Worm (Caenorhabditis elegans) whole organism, L3 larva: ENCODE measurements around the gene abu-11.

Experiments
- ZK546.5 ChIP-seq: sonication (generic microtip); optimal IDR thresholded peaks from 2 replicates; lab custom pipeline; 2017; ENCODE audit warnings: missing biosample characterization, missing genetic modification characterization
- aly-2 ChIP-seq: fragments of 150-350 bp; optimal IDR thresholded peaks from 2 replicates; lab custom pipeline; 2014; ENCODE audit warnings: missing biosample characterization, missing genetic modification characterization
- ama-1 ChIP-seq: fragments of 150-350 bp; optimal IDR thresholded peaks from 2 replicates; lab custom pipeline; 2018
- ceh-16 ChIP-seq: sonication (generic microtip); optimal IDR thresholded peaks from 2 replicates; lab custom pipeline; 2017; ENCODE audit warnings: missing biosample characterization, missing genetic modification characterization
- ceh-28 ChIP-seq: fragments of 150-350 bp; optimal IDR thresholded peaks from 2 replicates; lab custom pipeline; 2014; ENCODE audit warnings: missing biosample characterization, missing genetic modification reagents, missing genetic modification characterization
- ceh-82 ChIP-seq: fragments of 150-350 bp; optimal IDR thresholded peaks from 2 replicates; lab custom pipeline; 2014; ENCODE audit warnings: missing biosample characterization, missing genetic modification characterization
- ceh-9 ChIP-seq: sonication (generic microtip); optimal IDR thresholded peaks from 2 replicates; lab custom pipeline; 2018; ENCODE audit warnings: missing biosample characterization, missing genetic modification characterization
- daf-12 ChIP-seq: fragments of 150-350 bp; optimal IDR thresholded peaks from 2 replicates; lab custom pipeline; 2014; ENCODE audit warnings: missing biosample characterization, missing genetic modification reagents, missing genetic modification characterization
- egl-27 ChIP-seq: sonication (generic microtip); optimal IDR thresholded peaks from 4 replicates; lab custom pipeline; 2017; ENCODE audit warnings: missing biosample characterization, missing genetic modification reagents, missing genetic modification characterization
- egl-5 ChIP-seq: fragments of 150-350 bp; optimal IDR thresholded peaks from 2 replicates; lab custom pipeline; 2017; ENCODE audit warnings: missing biosample characterization, missing genetic modification reagents, missing genetic modification characterization, inconsistent platforms
- elt-1 ChIP-seq: fragments of 150-350 bp; optimal IDR thresholded peaks from 2 replicates; lab custom pipeline; 2014; ENCODE audit warnings: missing biosample characterization, missing genetic modification characterization
- elt-3 ChIP-seq, 3 experiments: fragments of 150-350 bp in 1 of 3; sonication (generic microtip) in 2 of 3; optimal IDR thresholded peaks; 2 replicates in 2 of 3; 4 replicates in 1 of 3; lab custom pipeline; 2014 to 2017; ENCODE audit warnings: missing biosample characterization in 3 of 3, missing genetic modification characterization in 3 of 3
- eor-1 ChIP-seq, 2 experiments: fragments of 150-350 bp; optimal IDR thresholded peaks; 2 replicates each; lab custom pipeline; 2014 to 2018; ENCODE audit warnings: missing biosample characterization in 2 of 2, missing genetic modification characterization in 2 of 2
- fkh-10 ChIP-seq: sonication (generic microtip); optimal IDR thresholded peaks from 2 replicates; lab custom pipeline; 2017; ENCODE audit warnings: missing biosample characterization, missing genetic modification reagents, missing genetic modification characterization
- fkh-2 ChIP-seq: fragments of 150-350 bp; optimal IDR thresholded peaks from 2 replicates; lab custom pipeline; 2014; ENCODE audit warnings: missing biosample characterization, missing genetic modification reagents, missing genetic modification characterization
- fos-1 ChIP-seq: fragments of 150-350 bp; optimal IDR thresholded peaks from 2 replicates; lab custom pipeline; 2014; ENCODE audit warnings: missing biosample characterization, missing genetic modification characterization
- hmg-11 ChIP-seq: sonication (generic microtip); optimal IDR thresholded peaks from 2 replicates; lab custom pipeline; 2016; ENCODE audit warnings: missing genetic modification characterization, missing compliant biosample characterization
- lin-15B ChIP-seq: fragments of 150-350 bp; optimal IDR thresholded peaks from 2 replicates; lab custom pipeline; 2014; ENCODE audit warnings: missing biosample characterization, missing genetic modification characterization
- lin-39 ChIP-seq: fragments of 150-350 bp; optimal IDR thresholded peaks from 2 replicates; lab custom pipeline; 2018; ENCODE audit warnings: missing biosample characterization, missing genetic modification reagents, missing genetic modification characterization
- lsy-12 ChIP-seq: sonication (generic microtip); optimal IDR thresholded peaks from 2 replicates; lab custom pipeline; 2016; ENCODE audit warnings: mild to moderate bottlenecking, missing genetic modification characterization, missing compliant biosample characterization
- mdl-1 ChIP-seq: fragments of 150-350 bp; optimal IDR thresholded peaks from 2 replicates; lab custom pipeline; 2014; ENCODE audit warnings: missing biosample characterization, missing genetic modification characterization
- mml-1 ChIP-seq: fragments of 150-350 bp; sonication (generic microtip); optimal IDR thresholded peaks from 3 replicates; lab custom pipeline; 2014; ENCODE audit warnings: missing biosample characterization, missing genetic modification characterization
- nfya-1 ChIP-seq: sonication (generic microtip); optimal IDR thresholded peaks from 2 replicates; lab custom pipeline; 2017; ENCODE audit warnings: missing genetic modification characterization, mild to moderate bottlenecking, missing compliant biosample characterization, antibody characterized with exemption, moderate library complexity; ENCODE audit not compliant: insufficient read depth
- nhr-11 ChIP-seq: fragments of 150-350 bp; optimal IDR thresholded peaks from 2 replicates; lab custom pipeline; 2014; ENCODE audit warnings: missing biosample characterization, missing genetic modification characterization
- nhr-12 ChIP-seq: fragments of 150-350 bp; optimal IDR thresholded peaks from 2 replicates; lab custom pipeline; 2014; ENCODE audit warnings: missing biosample characterization, missing genetic modification characterization
- nhr-23 ChIP-seq: fragments of 150-350 bp; optimal IDR thresholded peaks from 2 replicates; lab custom pipeline; 2014; ENCODE audit warnings: missing biosample characterization, missing genetic modification reagents, missing genetic modification characterization
- nhr-237 ChIP-seq: fragments of 150-350 bp; optimal IDR thresholded peaks from 2 replicates; lab custom pipeline; 2014; ENCODE audit warnings: missing biosample characterization, missing genetic modification characterization
- nhr-25 ChIP-seq: sonication (generic microtip); optimal IDR thresholded peaks from 2 replicates; lab custom pipeline; 2017; ENCODE audit warnings: missing biosample characterization, missing genetic modification characterization
- nhr-28 ChIP-seq: fragments of 150-350 bp; optimal IDR thresholded peaks from 2 replicates; lab custom pipeline; 2014; ENCODE audit warnings: missing biosample characterization, missing genetic modification characterization
- nhr-43 ChIP-seq: sonication (generic microtip); optimal IDR thresholded peaks from 2 replicates; lab custom pipeline; 2016; ENCODE audit warnings: mild to moderate bottlenecking, missing genetic modification characterization, missing compliant biosample characterization; ENCODE audit not compliant: poor library complexity, severe bottlenecking
- nhr-67 ChIP-seq: fragments of 150-350 bp; optimal IDR thresholded peaks from 2 replicates; lab custom pipeline; 2014; ENCODE audit warnings: missing biosample characterization, missing genetic modification characterization
- nhr-76 ChIP-seq: fragments of 150-350 bp; sonication (generic microtip); optimal IDR thresholded peaks from 5 replicates; lab custom pipeline; 2014; ENCODE audit warnings: missing biosample characterization, missing genetic modification characterization
- nhr-77 ChIP-seq: fragments of 150-350 bp; optimal IDR thresholded peaks from 2 replicates; lab custom pipeline; 2014; ENCODE audit warnings: missing biosample characterization, missing genetic modification characterization
- pha-4 ChIP-seq: fragments of 150-350 bp; optimal IDR thresholded peaks from 2 replicates; lab custom pipeline; 2014; ENCODE audit warnings: missing biosample characterization, missing genetic modification reagents, missing genetic modification characterization
- pqm-1 ChIP-seq: fragments of 150-350 bp; optimal IDR thresholded peaks from 2 replicates; lab custom pipeline; 2017; ENCODE audit warnings: missing biosample characterization, missing genetic modification characterization, inconsistent platforms
- skn-1 ChIP-seq: fragments of 150-350 bp; optimal IDR thresholded peaks from 2 replicates; lab custom pipeline; 2014; ENCODE audit warnings: missing biosample characterization, missing genetic modification characterization
- snpc-4 ChIP-seq: fragments of 150-350 bp; optimal IDR thresholded peaks from 2 replicates; lab custom pipeline; 2014; ENCODE audit warnings: missing biosample characterization, missing genetic modification characterization
- tbx-2 ChIP-seq: sonication (generic microtip); optimal IDR thresholded peaks from 2 replicates; lab custom pipeline; 2016; ENCODE audit warnings: mild to moderate bottlenecking, missing genetic modification characterization, missing compliant biosample characterization
- unc-62 ChIP-seq: fragments of 150-350 bp; sonication (generic microtip); optimal IDR thresholded peaks from 4 replicates; lab custom pipeline; 2014; ENCODE audit warnings: missing biosample characterization, missing genetic modification reagents, missing genetic modification characterization
- ztf-11 ChIP-seq: fragments of 150-350 bp; optimal IDR thresholded peaks from 2 replicates; lab custom pipeline; 2014; ENCODE audit warnings: missing biosample characterization, missing genetic modification characterization
- ztf-4 ChIP-seq: fragments of 150-350 bp; optimal IDR thresholded peaks from 2 replicates; lab custom pipeline; 2014; ENCODE audit warnings: missing biosample characterization, missing genetic modification characterization

Gene abu-11

DNA sequence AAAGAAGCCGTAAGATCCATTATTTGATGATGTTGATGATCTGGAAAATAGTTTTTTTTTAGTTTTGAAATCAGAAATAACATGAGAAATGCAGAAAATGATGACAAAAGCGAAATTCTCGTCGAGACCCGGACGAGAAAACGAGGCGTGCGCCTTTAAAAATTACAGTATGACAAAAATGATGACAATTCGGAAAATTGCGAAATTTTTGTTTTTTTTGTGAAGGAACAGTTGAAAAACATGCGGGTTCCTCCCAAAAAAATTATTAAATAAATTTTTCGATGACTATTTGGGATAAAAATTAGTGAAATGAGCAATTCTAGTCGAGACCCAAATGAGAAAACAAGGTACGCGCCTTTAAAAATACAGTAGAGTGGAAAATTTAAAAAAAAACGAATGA, 26.2 kb upstream of the abu-11 start, which contains the start of gene ubxn-3:
TSS of gene ubxn-3 (minus strand) at position 66 of the 400 bp plus-strand sequence.
- TF ChIP-seq tbx-2 (tag; lab: Kevin White, UChicago), result no peak
- TF ChIP-seq elt-1 (tag; lab: Kevin White, UChicago), result no peak
- TF ChIP-seq ztf-11 (tag; lab: Kevin White, UChicago), result no peak
- no peak for TF ChIP-seq lin-15B (tag; lab: Kevin White, UChicago)
- TF ChIP-seq nhr-23 (tag; lab: Kevin White, UChicago), result no peak
- no peak for TF ChIP-seq nhr-76
- TF ChIP-seq ceh-28, result no peak
- no peak for TF ChIP-seq nhr-11 (tag; lab: Kevin White, UChicago)
- TF ChIP-seq fos-1 (tag; lab: Kevin White, UChicago), result no peak
- TF ChIP-seq aly-2 (tag; lab: Kevin White, UChicago), result no peak
- TF ChIP-seq daf-12 (tag; lab: Kevin White, UChicago), result no peak
- TF ChIP-seq lsy-12 (tag; lab: Kevin White, UChicago), result no peak
- no peak for TF ChIP-seq egl-5 (tag; lab: Kevin White, UChicago)
- TF ChIP-seq nhr-12, result no peak
- no peak for TF ChIP-seq egl-27 (tag; lab: Kevin White, UChicago)
- TF ChIP-seq nhr-237, result no peak
- TF ChIP-seq pqm-1 (tag; lab: Kevin White, UChicago), result no peak

DNA sequence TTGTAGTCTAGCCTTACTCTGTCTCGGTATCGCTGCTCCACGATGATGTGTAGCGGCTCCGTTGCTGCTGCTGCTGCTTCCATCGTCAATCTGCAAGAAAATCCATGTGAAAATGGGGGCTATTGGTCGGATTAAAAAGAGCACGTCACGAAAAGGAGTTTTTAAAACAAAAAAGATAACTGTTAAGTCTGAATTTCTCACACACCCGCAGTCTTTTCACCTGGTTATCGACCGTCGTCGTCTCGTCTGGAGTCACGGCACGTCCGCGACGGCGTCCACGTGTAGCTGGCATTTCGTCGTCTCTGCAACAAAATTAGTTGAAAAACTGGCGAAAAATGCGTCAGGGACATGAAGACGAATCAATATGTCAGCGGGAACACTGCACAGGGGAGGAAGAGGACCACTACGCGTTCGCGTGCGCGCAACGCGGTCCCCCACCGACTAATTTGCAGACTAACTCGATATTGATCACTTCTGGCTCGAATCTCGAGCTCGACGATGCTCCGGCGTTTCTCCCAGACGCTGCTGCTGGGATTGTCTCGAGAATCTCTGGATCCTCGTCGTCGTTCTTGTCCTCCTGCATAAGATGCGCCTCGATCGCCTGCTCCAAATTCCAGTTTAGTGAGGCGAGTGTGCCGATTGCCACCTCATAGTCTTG, 25.6 kb upstream of the abu-11 start:
- no peak for TF ChIP-seq elt-1 (tag; lab: Kevin White, UChicago)
- TF ChIP-seq egl-27 (tag; lab: Kevin White, UChicago), result no peak
- no peak for TF ChIP-seq snpc-4 (tag; lab: Kevin White, UChicago)
- no peak for TF ChIP-seq daf-12 (tag; lab: Kevin White, UChicago)
- TF ChIP-seq lin-39 (tag; lab: Kevin White, UChicago), result no peak
- no peak for TF ChIP-seq fkh-10 (GFP tag; lab: Kevin White, UChicago)
- no peak for TF ChIP-seq eor-1 (tag; optimal IDR thresholded peaks at IDR 0.05; lab: Kevin White, UChicago)
- no peak for TF ChIP-seq mdl-1 (tag; lab: Kevin White, UChicago)
- TF ChIP-seq ceh-16, result no peak
- TF ChIP-seq fos-1 (tag; lab: Kevin White, UChicago), result no peak
- no peak for TF ChIP-seq nhr-67
- no peak for TF ChIP-seq skn-1 (tag; lab: Kevin White, UChicago)

DNA sequence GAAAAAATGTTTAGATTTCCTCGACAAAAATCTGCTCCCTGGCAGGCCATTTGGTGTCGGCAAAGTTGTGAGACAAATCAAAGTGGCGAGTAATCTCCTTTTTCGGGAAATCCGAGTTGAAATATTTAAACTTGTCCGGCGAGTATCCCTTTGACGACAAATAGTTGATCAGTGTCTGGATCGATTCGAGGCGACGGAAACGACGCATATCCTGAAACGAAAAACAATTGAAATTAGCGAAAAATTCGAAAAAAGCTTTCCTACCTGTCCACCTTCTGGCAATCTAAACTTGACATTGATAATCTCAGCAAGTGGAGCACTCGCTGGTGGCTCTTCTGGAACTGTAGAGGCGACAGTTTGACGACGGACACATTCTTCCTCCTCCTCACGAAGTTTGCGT, 22.9 kb upstream of the abu-11 start:
- TF ChIP-seq fkh-2 (no peak), mdl-1 (tag; lab: Kevin White, UChicago) (no peak), ztf-11 (tag; lab: Kevin White, UChicago) (no peak), nhr-237 (no peak), nhr-28 (tag; lab: Kevin White, UChicago) (no peak), unc-62 (no peak), nfya-1 (tag; lab: Kevin White, UChicago) (no peak), skn-1 (tag; lab: Kevin White, UChicago) (no peak), nhr-11 (tag; lab: Kevin White, UChicago) (no peak), fkh-10 (GFP tag; lab: Kevin White, UChicago) (no peak), ztf-4 (tag; lab: Kevin White, UChicago) (no peak), aly-2 (tag; lab: Kevin White, UChicago) (no peak), elt-1 (tag; lab: Kevin White, UChicago) (no peak), pqm-1 (tag; lab: Kevin White, UChicago) (no peak)

DNA sequence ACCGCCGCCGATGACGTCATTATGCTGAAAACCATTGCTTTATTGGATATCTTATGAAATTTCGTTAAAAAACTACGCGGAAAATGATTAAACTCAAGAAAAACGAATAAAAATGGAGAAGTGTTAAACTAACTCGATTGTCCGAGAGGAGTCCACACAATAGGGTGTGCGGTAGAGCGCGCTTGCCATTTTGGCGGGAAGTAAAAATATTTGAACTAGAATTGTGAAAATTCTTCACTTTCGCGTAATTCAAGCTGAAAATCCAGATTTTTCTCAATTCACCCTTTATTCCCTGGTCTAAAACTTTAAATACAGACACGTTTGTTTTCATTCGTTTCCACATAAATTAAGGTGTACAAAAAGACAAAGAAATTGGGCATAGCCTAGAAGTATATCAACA, 22.2 kb upstream of the abu-11 start, which contains the start of gene F48A11.4:
TSS of gene F48A11.4 (minus strand) at position 24 of the 400 bp plus-strand sequence.
- TF ChIP-seq fkh-10 (GFP tag; lab: Kevin White, UChicago) (peak; percentile 51), ceh-28 (peak; percentile 80), nhr-11 (tag; lab: Kevin White, UChicago) (peak; percentile 23), ama-1 (lab: Kevin White, UChicago) (peak; percentile 93), nhr-67 (no peak), nhr-28 (tag; lab: Kevin White, UChicago) (no peak), aly-2 (tag; lab: Kevin White, UChicago) (no peak), tbx-2 (tag; lab: Kevin White, UChicago) (peak; percentile 89), egl-27 (tag; lab: Kevin White, UChicago) (peak; percentile 53), hmg-11 (tag; lab: Kevin White, UChicago) (peak; percentile 81), elt-3 (tag; optimal IDR thresholded peaks at IDR 0.05; lab: Kevin White, UChicago) (peak in 1 of 3 experiments; percentile 3), nhr-43 (tag; lab: Kevin White, UChicago) (peak; percentile 93), ceh-9 (no peak), pqm-1 (tag; lab: Kevin White, UChicago) (peak; percentile 60), lsy-12 (tag; lab: Kevin White, UChicago) (peak; percentile 92), nhr-25 (tag; lab: Kevin White, UChicago) (peak; percentile 94), lin-15B (tag; lab: Kevin White, UChicago) (peak; percentile 98), nhr-77 (tag; lab: Kevin White, UChicago) (peak; percentile 52), ztf-11 (tag; lab: Kevin White, UChicago) (no peak), mml-1 (no peak), eor-1 (tag; optimal IDR thresholded peaks at IDR 0.05; lab: Kevin White, UChicago) (no peak), ztf-4 (tag; lab: Kevin White, UChicago) (peak; percentile 63), fos-1 (tag; lab: Kevin White, UChicago) (no peak), lin-39 (tag; lab: Kevin White, UChicago) (peak; percentile 86), unc-62 (no peak), nhr-12 (no peak), egl-5 (tag; lab: Kevin White, UChicago) (peak; percentile 91), daf-12 (tag; lab: Kevin White, UChicago) (no peak), ceh-82 (tag; lab: Kevin White, UChicago) (peak; percentile 87), ZK546.5 (peak; percentile 21), ceh-16 (no peak), pha-4 (tag; lab: Kevin White, UChicago) (peak; percentile 98), nhr-76 (peak; percentile 17)
